Worm (Caenorhabditis elegans): ENCODE results near the gene abts-4.

abts-4 gene

DNA sequence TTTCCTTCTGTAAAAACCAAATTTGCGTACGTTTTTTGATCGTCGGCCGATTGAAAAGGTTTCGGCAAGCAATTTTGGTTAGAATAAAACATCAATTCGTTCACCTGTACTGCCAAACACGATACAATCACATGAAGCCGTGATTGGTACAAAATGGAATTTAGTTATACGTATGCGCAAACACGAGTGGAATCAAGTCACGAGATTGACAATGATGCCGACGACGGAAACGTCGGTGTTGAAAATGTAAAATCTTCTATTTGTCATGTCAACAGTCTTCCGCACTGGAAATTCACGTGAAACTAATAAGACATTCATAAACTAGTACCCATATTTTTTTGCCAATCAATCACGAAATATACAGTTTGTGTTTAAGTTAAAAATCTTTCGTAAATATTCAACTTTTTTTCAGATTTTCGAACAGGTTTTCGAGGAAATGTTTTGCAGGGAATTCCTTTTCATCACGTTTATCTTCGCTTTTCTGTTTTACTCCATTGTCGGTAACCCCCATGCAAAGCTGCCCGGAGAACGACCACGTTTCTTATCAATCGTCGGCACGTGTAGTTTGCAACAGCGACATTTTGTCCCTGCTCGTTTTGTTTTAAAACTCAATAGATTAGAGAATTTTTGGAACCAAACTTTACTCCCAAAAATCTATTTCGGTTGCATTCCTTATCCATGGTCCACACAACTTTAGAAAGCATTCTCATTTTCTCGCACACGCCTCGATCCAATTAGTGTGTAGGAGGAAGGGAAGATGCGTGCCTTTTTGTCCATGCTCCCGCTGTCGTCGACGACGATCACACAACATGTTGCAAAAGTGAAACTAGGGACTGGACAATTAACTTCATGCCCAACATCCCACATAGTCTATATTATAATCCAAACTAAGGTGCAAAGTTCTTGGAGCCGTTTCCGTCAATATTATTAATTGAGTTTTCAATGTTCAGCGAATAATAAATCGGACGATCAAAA, 22.2 kb downstream of the abts-4 start:
- TF ChIP-seq R02D3.7 (tag; optimal IDR thresholded peaks at IDR 0.05) (no peak), nhr-102 (tag; optimal IDR thresholded peaks at IDR 0.05) (peak; percentile 7), madf-9 (GFP tag; conservative IDR thresholded peaks at IDR 0.05) (no peak), nhr-25 (tag; optimal IDR thresholded peaks at IDR 0.05; ENCODE audit: borderline replicate concordance, insufficient read depth) (no peak), zip-2 (tag; optimal IDR thresholded peaks at IDR 0.05) (peak; percentile 42), nhr-6 (tag; optimal IDR thresholded peaks at IDR 0.05) (no peak), spr-3 (GFP tag; optimal IDR thresholded peaks at IDR 0.05) (no peak), aha-1 (tag) (peak; percentile 95), jun-1 (tag; optimal IDR thresholded peaks at IDR 0.05) (no peak), ama-1 (optimal IDR thresholded peaks at IDR 0.05) (no peak), unc-39 (tag; optimal IDR thresholded peaks at IDR 0.05) (no peak), nhr-77 (tag; optimal IDR thresholded peaks at IDR 0.05) (no peak), mxl-2 (GFP tag; conservative IDR thresholded peaks at IDR 0.05) (0 out of 2 replicates have a peak, but pooled peaks have one; percentile 17), unc-62 (GFP tag; optimal IDR thresholded peaks at IDR 0.05 in 1 of 2) (peak in 1 of 2 experiments; percentile 94), unc-62 (tag; optimal IDR thresholded peaks at IDR 0.05) (no peak), nhr-11 (tag; optimal IDR thresholded peaks at IDR 0.05) (peak; percentile 34), dmd-6 (GFP tag; IDR thresholded peaks at IDR 0.05) (peak; percentile 63), lim-7 (GFP tag; IDR thresholded peaks at IDR 0.05) (no peak), F26F4.8 (GFP tag; conservative IDR thresholded peaks at IDR 0.05) (no peak), pqm-1 (tag; optimal IDR thresholded peaks at IDR 0.05) (peak; percentile 4), lin-1 (GFP tag; IDR thresholded peaks at IDR 0.05) (no peak), fkh-10 (GFP tag; optimal IDR thresholded peaks at IDR 0.05) (no peak), lsy-2 (tag; optimal IDR thresholded peaks at IDR 0.05) (peak in 1 of 2 experiments; percentile 42), zfp-3 (GFP tag; conservative IDR thresholded peaks at IDR 0.05) (no peak), Y75B8A.6 (GFP tag; IDR thresholded peaks at IDR 0.05) (no peak), hif-1 (tag; optimal IDR thresholded peaks at IDR 0.05) (peak in 1 of 2 experiments; percentile 71), hlh-11 (tag; optimal IDR thresholded peaks at IDR 0.05) (peak; percentile 71), daf-16 (GFP tag; optimal IDR thresholded peaks at IDR 0.05) (no peak), daf-16 (tag; optimal IDR thresholded peaks at IDR 0.05) (peak; percentile 56), tag-97 (GFP tag; IDR thresholded peaks at IDR 0.05) (no peak), mdl-1 (tag; optimal IDR thresholded peaks at IDR 0.05) (peak; percentile 96 to 97), nhr-10 (tag; optimal IDR thresholded peaks at IDR 0.05) (no peak), tra-1 (GFP tag; IDR thresholded peaks at IDR 0.05) (0 out of 2 replicates have a peak, but pooled peaks have one; percentile 4), hlh-30 (tag; optimal IDR thresholded peaks at IDR 0.05; ENCODE audit: insufficient read depth) (peak; percentile 92), nhr-48 (tag; optimal IDR thresholded peaks at IDR 0.05) (peak; percentile 83), ctbp-1 (GFP tag; IDR thresholded peaks at IDR 0.05) (0 out of 2 replicates have a peak, but pooled peaks have one; percentile 49), T20F7.1 (GFP tag; optimal IDR thresholded peaks at IDR 0.05) (peak; percentile 30), dve-1 (tag; optimal IDR thresholded peaks at IDR 0.05; ENCODE audit: insufficient read depth) (peak; percentile 61), egl-43 (GFP tag; IDR thresholded peaks at IDR 0.05) (no peak)

DNA sequence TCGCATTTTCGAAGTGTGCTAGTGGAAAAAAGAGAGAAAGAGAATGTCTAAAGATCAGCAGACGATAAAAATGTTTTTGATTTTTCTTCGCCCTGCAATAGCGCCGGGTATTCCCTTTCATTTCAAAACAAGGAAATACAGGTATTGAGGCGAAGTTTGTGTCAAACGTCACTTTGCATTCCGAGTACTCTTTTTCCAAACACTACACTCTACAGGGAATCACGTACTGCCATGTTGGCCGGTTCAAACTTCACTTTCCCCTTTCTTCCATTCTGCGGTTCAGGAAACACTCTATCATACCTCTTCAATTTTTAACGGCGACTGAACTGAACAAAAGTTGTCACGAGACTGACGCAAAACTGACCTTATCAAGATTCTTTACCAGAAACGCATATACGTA, 23.0 kb downstream of the abts-4 start:
- TF ChIP-seq spr-3 (GFP tag; optimal IDR thresholded peaks at IDR 0.05) (no peak), skn-1 (tag; optimal IDR thresholded peaks at IDR 0.05) (no peak), nhr-25 (tag; optimal IDR thresholded peaks at IDR 0.05; ENCODE audit: borderline replicate concordance, insufficient read depth) (no peak), arid-1 (GFP tag; conservative IDR thresholded peaks at IDR 0.05) (no peak), ZK546.5 (tag; optimal IDR thresholded peaks at IDR 0.05) (no peak), hmg-1.1 (GFP tag; IDR thresholded peaks at IDR 0.05) (0 out of 2 replicates have a peak, but pooled peaks have one; percentile 16), ama-1 (optimal IDR thresholded peaks at IDR 0.05) (no peak), F49E8.2 (tag; optimal IDR thresholded peaks at IDR 0.05; ENCODE audit: borderline replicate concordance) (no peak), ctbp-1 (GFP tag; IDR thresholded peaks at IDR 0.05) (no peak), nhr-237 (tag; optimal IDR thresholded peaks at IDR 0.05) (no peak), ceh-82 (tag; optimal IDR thresholded peaks at IDR 0.05) (no peak), spr-1 (tag; optimal IDR thresholded peaks at IDR 0.05) (no peak), aha-1 (tag) (no peak), fkh-10 (GFP tag; optimal IDR thresholded peaks at IDR 0.05) (no peak), dmd-6 (GFP tag; IDR thresholded peaks at IDR 0.05) (0 out of 2 replicates have a peak, but pooled peaks have one; percentile 31), T20F7.1 (GFP tag; optimal IDR thresholded peaks at IDR 0.05) (no peak), jun-1 (tag; optimal IDR thresholded peaks at IDR 0.05) (no peak), unc-62 (GFP tag; optimal IDR thresholded peaks at IDR 0.05 in 1 of 2) (peak in 1 of 2 experiments; percentile 72), unc-62 (tag; optimal IDR thresholded peaks at IDR 0.05) (no peak), lim-7 (GFP tag; IDR thresholded peaks at IDR 0.05) (no peak), lir-3 (tag; optimal IDR thresholded peaks at IDR 0.05) (no peak)
